Fruit fly (Drosophila melanogaster) Kc167 (cell line): ENCODE data around the gene Dop1R2.

Experiments
- Myc ChIP-seq: fragments of >200 bp; optimal IDR thresholded peaks from 2 replicates; lab custom pipeline; 2017; ENCODE audit warnings: missing external identifiers
- Sin3A ChIP-seq: fragments of >200 bp; optimal IDR thresholded peaks from 2 replicates; lab custom pipeline; 2018; ENCODE audit warnings: missing external identifiers
- h ChIP-seq: fragments of >200 bp; optimal IDR thresholded peaks from 3 replicates; lab custom pipeline; 2018; ENCODE audit warnings: missing external identifiers
- insv ChIP-seq: fragments of >200 bp; optimal IDR thresholded peaks from 3 replicates; lab custom pipeline; 2018; ENCODE audit warnings: missing external identifiers
- psq ChIP-seq: fragments of >200 bp; optimal IDR thresholded peaks from 2 replicates; lab custom pipeline; 2017; ENCODE audit warnings: missing external identifiers
- ttk ChIP-seq: sonication (Bioruptor generic); optimal IDR thresholded peaks from 2 replicates; lab custom pipeline; 2017; ENCODE audit warnings: missing external identifiers

dm6 chr3R:29618515-29619157 lies 41.1 kb downstream of the Dop1R2 start, which contains the start of gene CG1907:
- TF ChIP-seq h (lab: Kevin White, UChicago) = no peak
- no peak for TF ChIP-seq psq (lab: Kevin White, UChicago)
- no peak for TF ChIP-seq insv (lab: Kevin White, UChicago)
- TF ChIP-seq Myc = no peak
- no peak for TF ChIP-seq Sin3A (lab: Kevin White, UChicago)
- no peak for TF ChIP-seq ttk (lab: Kevin White, UChicago)
